Fruit fly (Drosophila melanogaster) whole organism, pupa: Measurements from ENCODE around the gene Taf10.

ENCODE experiments used
- CG10348 ChIP-seq: fragments of 200-800 bp; sonication (Bioruptor generic); IDR thresholded peaks from 2 replicates; pipeline ENCODE4 v1.3.6; 2022; ENCODE audit warnings: missing biosample characterization, missing genetic modification characterization
- CG12605 ChIP-seq: fragments of 200-800 bp; sonication (Bioruptor generic); IDR thresholded peaks from 2 replicates; pipeline ENCODE4 v1.3.6; 2022; ENCODE audit warnings: missing biosample characterization, missing genetic modification characterization
- CG17806 ChIP-seq: fragments of 200-800 bp; sonication (Bioruptor generic); optimal IDR thresholded peaks from 2 replicates; lab custom pipeline; 2018; ENCODE audit warnings: missing biosample characterization, mild to moderate bottlenecking, missing genetic modification characterization, moderate library complexity
- CG4496 ChIP-seq: fragments of 200-800 bp; sonication (Bioruptor generic); IDR thresholded peaks from 3 replicates; pipeline ENCODE4 v1.3.6; 2022; ENCODE audit warnings: missing biosample characterization, missing genetic modification characterization
- CG8301 ChIP-seq: fragments of 200-800 bp; sonication (Bioruptor generic); optimal IDR thresholded peaks from 2 replicates; lab custom pipeline; 2018; ENCODE audit warnings: missing biosample characterization, mild to moderate bottlenecking, missing genetic modification characterization
- CG9948 ChIP-seq: fragments of 200-800 bp; sonication (Bioruptor generic); optimal IDR thresholded peaks from 2 replicates; lab custom pipeline; 2018; ENCODE audit warnings: missing biosample characterization, mild to moderate bottlenecking, missing genetic modification characterization, moderate library complexity
- Ets98B ChIP-seq: fragments of 200-800 bp; sonication (Bioruptor generic); IDR thresholded peaks from 2 replicates; pipeline ENCODE4 v1.3.6; 2022; ENCODE audit warnings: missing biosample characterization, missing genetic modification characterization
- Pif1B ChIP-seq: fragments of 200-800 bp; sonication (Bioruptor generic); optimal IDR thresholded peaks from 3 replicates; lab custom pipeline; 2016; ENCODE audit warnings: missing biosample characterization, missing genetic modification characterization
- Snoo ChIP-seq: fragments of 200-800 bp; sonication (Bioruptor generic); optimal IDR thresholded peaks from 3 replicates; lab custom pipeline; 2017; ENCODE audit warnings: missing biosample characterization, mild to moderate bottlenecking, missing genetic modification characterization, inconsistent platforms
- fd96Ca ChIP-seq: fragments of 200-800 bp; sonication (Bioruptor generic); IDR thresholded peaks from 3 replicates; pipeline ENCODE4 v1.3.6; 2022; ENCODE audit warnings: missing biosample characterization, missing genetic modification characterization
- rn ChIP-seq: fragments of 200-800 bp; sonication (Bioruptor generic); IDR thresholded peaks from 2 replicates; pipeline ENCODE4 v1.3.6; 2022; ENCODE audit warnings: missing biosample characterization, missing genetic modification characterization

- no peak for TF ChIP-seq CG17806
- TF ChIP-seq Ets98B (GFP tag; lab: Robert Waterston, UW): no peak
- TF ChIP-seq Pif1B: no peak
- no peak for TF ChIP-seq CG12605
- no peak for TF ChIP-seq CG8301 (tag; lab: Kevin White, UChicago)
- no peak for TF ChIP-seq CG10348 (GFP tag; lab: Robert Waterston, UW)
- TF ChIP-seq rn (GFP tag; lab: Robert Waterston, UW): no peak
- TF ChIP-seq CG9948 (tag; lab: Kevin White, UChicago): no peak
- no peak for TF ChIP-seq Snoo (tag; lab: Kevin White, UChicago)
- no peak for TF ChIP-seq CG4496
- no peak for TF ChIP-seq fd96Ca (GFP tag; lab: Robert Waterston, UW)
Measured at dm6 chr2L:2730756-2731155, 36.9 kb upstream of the Taf10 start.
